Worm (Caenorhabditis elegans) whole organism, L1 larva: ENCODE results near the gene lips-12.
A peak's percentile ranks its signal among the peaks of the same experiment; 100 is the strongest.

Experiments used
- C34B4.2 ChIP-seq: sonication (generic microtip); optimal IDR thresholded peaks from 2 replicates; lab custom pipeline; 2017; ENCODE audit warnings: mild to moderate bottlenecking, missing genetic modification characterization, missing compliant biosample characterization
- aly-2 ChIP-seq: fragments of 150-350 bp; optimal IDR thresholded peaks from 2 replicates; lab custom pipeline; 2014; ENCODE audit warnings: missing biosample characterization, missing genetic modification characterization
- blmp-1 ChIP-seq: fragments of 150-350 bp; optimal IDR thresholded peaks from 2 replicates; lab custom pipeline; 2014; ENCODE audit warnings: missing biosample characterization, missing genetic modification characterization
- ceh-63 ChIP-seq: fragments of 200-800 bp; sonication (Bioruptor generic); optimal IDR thresholded peaks from 2 replicates; lab custom pipeline; 2018; ENCODE audit warnings: mild to moderate bottlenecking, missing genetic modification characterization, missing compliant biosample characterization
- ceh-8 ChIP-seq: fragments of 200-800 bp; sonication (Bioruptor generic); optimal IDR thresholded peaks from 2 replicates; lab custom pipeline; 2018; ENCODE audit warnings: mild to moderate bottlenecking, missing genetic modification characterization, moderate library complexity, missing compliant biosample characterization
- ces-1 ChIP-seq: fragments of 150-350 bp; optimal IDR thresholded peaks from 2 replicates; lab custom pipeline; 2014; ENCODE audit warnings: missing biosample characterization, missing genetic modification reagents, missing genetic modification characterization
- dsc-1 ChIP-seq: sonication (generic microtip); optimal IDR thresholded peaks from 2 replicates; lab custom pipeline; 2016; ENCODE audit warnings: mild to moderate bottlenecking, missing genetic modification characterization, missing compliant biosample characterization
- efl-1 ChIP-seq, 4 experiments: fragments of 150-350 bp; optimal IDR thresholded peaks in 3 of 4; peaks in 1 of 4; 1 replicate in 1 of 4; 2 replicates in 3 of 4; lab custom pipeline; 2014; ENCODE audit warnings: missing biosample characterization in 2 of 4, missing genetic modification characterization in 2 of 4, missing genetic modification reagents in 2 of 4
- efl-3 ChIP-seq: fragments of 200-800 bp; sonication (Bioruptor generic); optimal IDR thresholded peaks from 2 replicates; lab custom pipeline; 2018; ENCODE audit warnings: mild to moderate bottlenecking, missing genetic modification characterization, missing compliant biosample characterization
- elt-2 ChIP-seq: sonication (generic microtip); optimal IDR thresholded peaks from 2 replicates; lab custom pipeline; 2016; ENCODE audit warnings: missing genetic modification characterization, mild to moderate bottlenecking, inconsistent platforms, missing compliant biosample characterization, missing genetic modification reagents
- elt-3 ChIP-seq, 6 experiments: fragments of 150-350 bp in 1 of 6; sonication (generic microtip); optimal IDR thresholded peaks; 2 replicates each; lab custom pipeline; 2017 to 2018; ENCODE audit warnings: missing biosample characterization in 6 of 6, missing genetic modification characterization in 6 of 6, inconsistent platforms in 1 of 6
- ets-5 ChIP-seq: fragments of 200-800 bp; sonication (Bioruptor generic); IDR thresholded peaks from 2 replicates; pipeline ENCODE4 v1.3.6; 2022; ENCODE audit warnings: missing genetic modification characterization, missing compliant biosample characterization
- fkh-4 ChIP-seq: sonication (generic microtip); optimal IDR thresholded peaks from 2 replicates; lab custom pipeline; 2016; ENCODE audit warnings: missing compliant biosample characterization, missing genetic modification characterization, borderline replicate concordance
- fkh-8 ChIP-seq: sonication (generic microtip); optimal IDR thresholded peaks from 2 replicates; lab custom pipeline; 2016; ENCODE audit warnings: mild to moderate bottlenecking, missing genetic modification characterization, missing compliant biosample characterization
- fos-1 ChIP-seq: fragments of 150-350 bp; optimal IDR thresholded peaks from 2 replicates; lab custom pipeline; 2014; ENCODE audit warnings: missing biosample characterization, missing genetic modification characterization
- grh-1 ChIP-seq: fragments of 200-800 bp; sonication (Bioruptor generic); IDR thresholded peaks from 2 replicates; pipeline ENCODE4 v1.3.6; 2022; ENCODE audit warnings: missing genetic modification reagents, missing genetic modification characterization, missing compliant biosample characterization
- hlh-17 ChIP-seq: fragments of 200-800 bp; sonication (Bioruptor generic); optimal IDR thresholded peaks from 2 replicates; lab custom pipeline; 2018; ENCODE audit warnings: missing genetic modification characterization, mild to moderate bottlenecking, missing compliant biosample characterization, moderate library complexity, borderline replicate concordance
- hpl-2 ChIP-seq: fragments of 150-350 bp; optimal IDR thresholded peaks from 2 replicates; lab custom pipeline; 2014; ENCODE audit warnings: missing biosample characterization, missing genetic modification reagents, missing genetic modification characterization
- jun-1 ChIP-seq: fragments of 150-350 bp; optimal IDR thresholded peaks from 2 replicates; lab custom pipeline; 2014; ENCODE audit warnings: missing biosample characterization, missing genetic modification reagents, missing genetic modification characterization
- lin-13 ChIP-seq: fragments of 150-350 bp; optimal IDR thresholded peaks from 2 replicates; lab custom pipeline; 2014; ENCODE audit warnings: missing biosample characterization, missing genetic modification reagents, missing genetic modification characterization
- lin-15B ChIP-seq: fragments of 150-350 bp; sonication (generic microtip); optimal IDR thresholded peaks from 3 replicates; lab custom pipeline; 2014; ENCODE audit warnings: missing biosample characterization, missing genetic modification characterization
- lin-35 ChIP-seq, 2 experiments: fragments of 150-350 bp; optimal IDR thresholded peaks; 2 replicates each; lab custom pipeline; 2014; ENCODE audit warnings: missing biosample characterization in 2 of 2, missing genetic modification characterization in 2 of 2, missing genetic modification reagents in 2 of 2
- lin-39 ChIP-seq: fragments of 150-350 bp; optimal IDR thresholded peaks from 2 replicates; lab custom pipeline; 2014; ENCODE audit warnings: missing biosample characterization, missing genetic modification reagents, missing genetic modification characterization
- lir-3 ChIP-seq: sonication (generic microtip); optimal IDR thresholded peaks from 2 replicates; lab custom pipeline; 2016; ENCODE audit warnings: mild to moderate bottlenecking, missing genetic modification characterization, moderate library complexity, missing compliant biosample characterization; ENCODE audit not compliant: poor library complexity
- lsy-2 ChIP-seq, 2 experiments: fragments of 150-350 bp; optimal IDR thresholded peaks; 2 replicates each; lab custom pipeline; 2014; ENCODE audit warnings: missing biosample characterization in 2 of 2, missing genetic modification characterization in 2 of 2
- mab-9 ChIP-seq: fragments of 200-800 bp; sonication (Bioruptor generic); IDR thresholded peaks from 2 replicates; pipeline ENCODE4 v1.3.6; 2022; ENCODE audit warnings: missing genetic modification reagents, missing genetic modification characterization, missing compliant biosample characterization
- mdl-1 ChIP-seq, 2 experiments: fragments of 150-350 bp; optimal IDR thresholded peaks; 2 replicates each; lab custom pipeline; 2014 to 2017; ENCODE audit warnings: missing biosample characterization in 2 of 2, missing genetic modification characterization in 2 of 2, inconsistent platforms in 1 of 2
- nhr-237 ChIP-seq: fragments of 150-350 bp; optimal IDR thresholded peaks from 2 replicates; lab custom pipeline; 2014; ENCODE audit warnings: missing biosample characterization, missing genetic modification characterization
- nhr-77 ChIP-seq: fragments of 150-350 bp; optimal IDR thresholded peaks from 2 replicates; lab custom pipeline; 2014; ENCODE audit warnings: missing biosample characterization, missing genetic modification characterization
- nhr-84 ChIP-seq: sonication (generic microtip); optimal IDR thresholded peaks from 2 replicates; lab custom pipeline; 2017; ENCODE audit warnings: missing biosample characterization, missing genetic modification characterization
- nhr-85 ChIP-seq: sonication (generic microtip); peaks from one replicate; lab custom pipeline; 2016; ENCODE audit warnings: missing genetic modification characterization, inconsistent platforms, missing compliant biosample characterization
- pag-3 ChIP-seq: sonication (generic microtip); optimal IDR thresholded peaks from 2 replicates; lab custom pipeline; 2017; ENCODE audit warnings: missing genetic modification characterization, mild to moderate bottlenecking, missing compliant biosample characterization, antibody characterized with exemption, borderline replicate concordance; ENCODE audit not compliant: insufficient read depth
- pqm-1 ChIP-seq: sonication (generic microtip); optimal IDR thresholded peaks from 3 replicates; lab custom pipeline; 2017; ENCODE audit warnings: missing biosample characterization, missing genetic modification characterization
- rnt-1 ChIP-seq: sonication (generic microtip); optimal IDR thresholded peaks from 2 replicates; lab custom pipeline; 2016; ENCODE audit warnings: mild to moderate bottlenecking, missing genetic modification characterization, moderate library complexity, missing compliant biosample characterization
- skn-1 ChIP-seq: fragments of 150-350 bp; optimal IDR thresholded peaks from 2 replicates; lab custom pipeline; 2014; ENCODE audit warnings: missing biosample characterization, missing genetic modification characterization
- snpc-4 ChIP-seq: fragments of 150-350 bp; optimal IDR thresholded peaks from 2 replicates; lab custom pipeline; 2014; ENCODE audit warnings: missing biosample characterization, missing genetic modification characterization
- tbx-2 ChIP-seq: sonication (generic microtip); optimal IDR thresholded peaks from 2 replicates; lab custom pipeline; 2016; ENCODE audit warnings: missing genetic modification characterization, missing compliant biosample characterization
- tlp-1 ChIP-seq: fragments of 150-350 bp; optimal IDR thresholded peaks from 2 replicates; lab custom pipeline; 2014; ENCODE audit warnings: missing biosample characterization, missing genetic modification characterization
- unc-30 ChIP-seq: sonication (generic microtip); optimal IDR thresholded peaks from 2 replicates; lab custom pipeline; 2017; ENCODE audit warnings: missing biosample characterization, missing genetic modification characterization
- unc-62 ChIP-seq: fragments of 150-350 bp; optimal IDR thresholded peaks from 2 replicates; lab custom pipeline; 2014; ENCODE audit warnings: missing biosample characterization, missing genetic modification reagents, missing genetic modification characterization
- unc-98 ChIP-seq: fragments of 200-800 bp; sonication (Bioruptor generic); IDR thresholded peaks from 2 replicates; pipeline ENCODE4 v1.3.6; 2022; ENCODE audit warnings: missing genetic modification characterization, missing compliant biosample characterization
- xbp-1 ChIP-seq: sonication (generic microtip); optimal IDR thresholded peaks from 2 replicates; lab custom pipeline; 2016; ENCODE audit warnings: missing genetic modification characterization, missing compliant biosample characterization
- zag-1 ChIP-seq: fragments of 150-350 bp; optimal IDR thresholded peaks from 2 replicates; lab custom pipeline; 2014; ENCODE audit warnings: missing biosample characterization, missing genetic modification characterization

The lips-12 gene

ce11 chrII:1153299-1153698 lies 39.3 kb upstream of the lips-12 start:
- TF ChIP-seq lin-13 (no peak), rnt-1 (no peak), unc-98 (GFP tag; lab: Robert Waterston, UW) (no peak), lsy-2 (tag; optimal IDR thresholded peaks at IDR 0.05; lab: Kevin White, UChicago) (no peak), hpl-2 (GFP tag; lab: Kevin White, UChicago) (no peak), fkh-8 (tag; lab: Kevin White, UChicago) (no peak), snpc-4 (tag; lab: Kevin White, UChicago) (no peak), ceh-63 (GFP tag; lab: Kevin White, UChicago) (no peak), lin-15B (tag; lab: Kevin White, UChicago) (no peak), zag-1 (tag; lab: Kevin White, UChicago) (no peak), elt-3 (tag; optimal IDR thresholded peaks at IDR 0.05; lab: Kevin White, UChicago) (no peak), nhr-77 (tag; lab: Kevin White, UChicago) (no peak), mab-9 (GFP tag; lab: Robert Waterston, UW) (no peak), C34B4.2 (tag; lab: Kevin White, UChicago) (no peak), aly-2 (tag; lab: Kevin White, UChicago) (no peak), blmp-1 (no peak)

- TF ChIP-seq tlp-1 (tag; lab: Kevin White, UChicago) (no peak), nhr-85 (tag; lab: Kevin White, UChicago) (peak; percentile 6), nhr-237 (tag; lab: Kevin White, UChicago) (no peak)
Observed at ce11 chrII:1152732-1153131, 38.7 kb upstream of the lips-12 start.

- TF ChIP-seq efl-1 (optimal IDR thresholded peaks at IDR 0.05; lab: Kevin White, UChicago) (no peak), efl-1 (GFP tag; optimal IDR thresholded peaks at IDR 0.05 in 1 of 2; lab: Kevin White, UChicago) (peak in 1 of 2 experiments; percentile 42), grh-1 (GFP tag; lab: Robert Waterston, UW) (no peak)
Observed at ce11 chrII:1151810-1152209, 37.8 kb upstream of the lips-12 start.

DNA sequence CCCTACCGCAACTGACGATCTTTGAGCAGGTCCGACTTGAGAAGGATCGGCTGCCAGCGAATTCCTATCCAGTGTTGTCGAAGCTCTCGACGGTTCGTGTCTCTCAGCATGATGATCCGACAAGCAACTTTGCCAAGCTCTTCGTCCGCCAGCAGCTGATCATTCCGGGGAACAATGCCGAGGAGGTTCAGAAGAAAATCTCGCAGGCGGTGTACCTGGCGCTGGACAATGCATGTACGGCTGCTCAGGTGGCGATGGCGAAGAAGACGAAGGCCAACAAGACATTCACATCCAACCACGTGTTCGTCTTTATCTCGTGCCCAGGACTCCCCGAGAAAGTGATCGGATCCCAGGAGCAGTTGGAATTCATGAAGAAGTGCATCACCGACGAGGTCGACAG lies 35.4 kb upstream of the lips-12 start:
- TF ChIP-seq mab-9 (GFP tag; lab: Robert Waterston, UW) = no peak
- TF ChIP-seq lin-39 (tag; lab: Kevin White, UChicago) = no peak
- no peak for TF ChIP-seq fkh-8 (tag; lab: Kevin White, UChicago)
- TF ChIP-seq snpc-4 (tag; lab: Kevin White, UChicago) = no peak
- no peak for TF ChIP-seq efl-3 (GFP tag; lab: Kevin White, UChicago)
- TF ChIP-seq grh-1 (GFP tag; lab: Robert Waterston, UW) = no peak
- no peak for TF ChIP-seq hlh-17 (GFP tag; lab: Kevin White, UChicago)
- no peak for TF ChIP-seq elt-2 (tag; lab: Kevin White, UChicago)
- TF ChIP-seq tlp-1 (tag; lab: Kevin White, UChicago) = no peak
- TF ChIP-seq pag-3 (tag; lab: Kevin White, UChicago) = no peak
- no peak for TF ChIP-seq ets-5 (GFP tag; lab: Robert Waterston, UW)
- no peak for TF ChIP-seq lin-35 (GFP tag; optimal IDR thresholded peaks at IDR 0.05; lab: Kevin White, UChicago)
- TF ChIP-seq skn-1 = no peak
- TF ChIP-seq dsc-1 (tag; lab: Kevin White, UChicago) = no peak
- no peak for TF ChIP-seq lin-15B (tag; lab: Kevin White, UChicago)

DNA sequence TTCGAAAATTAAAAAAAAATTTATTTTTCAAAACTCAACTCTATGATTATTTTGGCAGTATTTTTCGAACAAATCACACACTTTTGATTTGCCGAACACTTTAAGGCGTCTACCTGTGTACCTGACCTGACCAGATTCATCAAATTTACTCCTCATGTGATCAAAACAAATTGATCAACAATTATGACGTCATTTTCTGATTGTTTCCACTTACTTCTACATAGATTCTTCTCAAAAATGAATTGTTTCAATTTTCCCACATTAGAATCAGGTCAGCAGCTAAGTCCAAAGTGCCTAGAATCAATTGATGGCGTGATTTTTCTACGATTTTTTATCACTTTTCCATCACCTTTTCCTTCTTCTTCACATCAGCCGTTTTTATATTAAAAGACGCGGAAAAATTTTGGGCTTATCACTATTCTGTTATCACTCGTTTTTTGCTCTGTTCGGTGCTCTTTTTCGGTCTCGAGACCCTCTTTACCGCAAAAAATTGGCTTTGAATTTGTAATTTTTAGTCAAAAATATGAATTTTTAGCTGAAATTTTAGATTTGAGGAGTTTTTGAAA lies 29.2 kb upstream of the lips-12 start:
- TF ChIP-seq mab-9 (GFP tag; lab: Robert Waterston, UW) (no peak), hpl-2 (GFP tag; lab: Kevin White, UChicago) (no peak), ceh-8 (GFP tag; lab: Kevin White, UChicago) (no peak), fkh-4 (tag; lab: Kevin White, UChicago) (no peak), ces-1 (no peak), unc-62 (GFP tag; lab: Kevin White, UChicago) (no peak), ceh-63 (GFP tag; lab: Kevin White, UChicago) (no peak), mdl-1 (tag; optimal IDR thresholded peaks at IDR 0.05; lab: Kevin White, UChicago) (no peak), snpc-4 (tag; lab: Kevin White, UChicago) (no peak), lin-13 (no peak), xbp-1 (tag; lab: Kevin White, UChicago) (no peak), fos-1 (tag; lab: Kevin White, UChicago) (no peak), rnt-1 (no peak), unc-30 (no peak), jun-1 (tag; lab: Kevin White, UChicago) (no peak), nhr-84 (tag; lab: Kevin White, UChicago) (no peak), elt-2 (tag; lab: Kevin White, UChicago) (peak; percentile 69), lir-3 (tag; lab: Kevin White, UChicago) (no peak), pqm-1 (tag; lab: Kevin White, UChicago) (no peak), tbx-2 (no peak)
